Fruit fly (Drosophila melanogaster) whole organism: ENCODE measurements around the gene CG10175.

ENCODE experiments used
- CG8478 ChIP-seq: fragments of >200 bp; optimal IDR thresholded peaks from 2 replicates; lab custom pipeline; 2018; ENCODE audit warnings: inconsistent platforms
- EcR ChIP-seq, 2 experiments: fragments of >200 bp; optimal IDR thresholded peaks; 2 replicates each; lab custom pipeline; 2017; ENCODE audit warnings: missing biosample characterization in 2 of 2, missing genetic modification characterization in 2 of 2, missing genetic modification reagents in 2 of 2
- pan ChIP-seq: fragments of >200 bp; optimal IDR thresholded peaks from 2 replicates; lab custom pipeline; 2017
- psq ChIP-seq: fragments of >200 bp; optimal IDR thresholded peaks from 2 replicates; lab custom pipeline; 2017
- usp ChIP-seq: fragments of >200 bp; optimal IDR thresholded peaks from 2 replicates; lab custom pipeline; 2017; ENCODE audit warnings: missing biosample characterization, missing genetic modification characterization, mixed read lengths

dm6 chr3R:23511356-23511755, 19.4 kb downstream of the CG10175 start:
- TF ChIP-seq pan (lab: Kevin White, UChicago) (no peak), psq (lab: Kevin White, UChicago) (no peak), EcR (GFP tag; optimal IDR thresholded peaks at IDR 0.05; lab: Kevin White, UChicago) (no peak), CG8478 (no peak), usp (no peak)
